Worm (Caenorhabditis elegans) whole organism, mixed stage, embryonic: ENCODE results near the gene F15E6.10.

ENCODE experiments used
- M03D4.4 ChIP-seq: sonication (generic microtip); optimal IDR thresholded peaks from 2 replicates; lab custom pipeline; 2017; ENCODE audit warnings: mild to moderate bottlenecking, missing genetic modification characterization, missing compliant biosample characterization
- bed-3 ChIP-seq: fragments of 200-800 bp; sonication (Bioruptor generic); optimal IDR thresholded peaks from 3 replicates; lab custom pipeline; 2018; ENCODE audit warnings: mild to moderate bottlenecking, missing genetic modification characterization, moderate library complexity, missing compliant biosample characterization
- blmp-1 ChIP-seq: fragments of 150-350 bp; optimal IDR thresholded peaks from 2 replicates; lab custom pipeline; 2014; ENCODE audit warnings: missing biosample characterization, missing genetic modification characterization
- ceh-39 ChIP-seq: fragments of 150-350 bp; optimal IDR thresholded peaks from 2 replicates; lab custom pipeline; 2014; ENCODE audit warnings: missing biosample characterization, missing genetic modification characterization
- ceh-43 ChIP-seq: fragments of 200-800 bp; sonication (Bioruptor generic); optimal IDR thresholded peaks from 2 replicates; lab custom pipeline; 2018; ENCODE audit warnings: mild to moderate bottlenecking, missing genetic modification characterization, moderate library complexity, missing compliant biosample characterization
- ceh-83 ChIP-seq: fragments of 200-800 bp; sonication (Bioruptor generic); optimal IDR thresholded peaks from 2 replicates; lab custom pipeline; 2018; ENCODE audit warnings: mild to moderate bottlenecking, missing genetic modification characterization, missing compliant biosample characterization
- ces-1 ChIP-seq: fragments of 150-350 bp; optimal IDR thresholded peaks from 2 replicates; lab custom pipeline; 2014; ENCODE audit warnings: missing biosample characterization, missing genetic modification reagents, missing genetic modification characterization
- cnd-1 ChIP-seq: fragments of 200-800 bp; sonication (Bioruptor generic); optimal IDR thresholded peaks from 2 replicates; lab custom pipeline; 2018; ENCODE audit warnings: mild to moderate bottlenecking, missing genetic modification characterization, missing compliant biosample characterization
- drap-1 ChIP-seq: fragments of 200-800 bp; sonication (Bioruptor generic); optimal IDR thresholded peaks from 3 replicates; lab custom pipeline; 2018; ENCODE audit warnings: mild to moderate bottlenecking, missing genetic modification characterization, missing compliant biosample characterization
- elt-3 ChIP-seq: fragments of 150-350 bp; optimal IDR thresholded peaks from 2 replicates; lab custom pipeline; 2014; ENCODE audit warnings: missing biosample characterization, missing genetic modification characterization
- flh-1 ChIP-seq: fragments of 200-800 bp; sonication (Bioruptor generic); optimal IDR thresholded peaks from 2 replicates; lab custom pipeline; 2018; ENCODE audit warnings: mild to moderate bottlenecking, missing genetic modification characterization, moderate library complexity, missing compliant biosample characterization
- ham-2 ChIP-seq: fragments of 200-800 bp; sonication (Bioruptor generic); optimal IDR thresholded peaks from 2 replicates; lab custom pipeline; 2018; ENCODE audit warnings: mild to moderate bottlenecking, missing genetic modification characterization, missing compliant biosample characterization
- lin-13 ChIP-seq: fragments of 150-350 bp; optimal IDR thresholded peaks from 2 replicates; lab custom pipeline; 2014; ENCODE audit warnings: missing biosample characterization, missing genetic modification characterization
- lin-32 ChIP-seq: fragments of 200-800 bp; sonication (Bioruptor generic); optimal IDR thresholded peaks from 2 replicates; lab custom pipeline; 2018; ENCODE audit warnings: mild to moderate bottlenecking, missing genetic modification characterization, missing compliant biosample characterization
- lsy-2 ChIP-seq: fragments of 150-350 bp; optimal IDR thresholded peaks from 2 replicates; lab custom pipeline; 2014; ENCODE audit warnings: missing biosample characterization, missing genetic modification characterization
- mab-5 ChIP-seq: fragments of 150-350 bp; optimal IDR thresholded peaks from 2 replicates; lab custom pipeline; 2014; ENCODE audit warnings: missing biosample characterization, missing genetic modification characterization
- mep-1 ChIP-seq: fragments of 150-350 bp; optimal IDR thresholded peaks from 2 replicates; lab custom pipeline; 2017; ENCODE audit warnings: missing biosample characterization, missing genetic modification reagents, missing genetic modification characterization, inconsistent platforms
- mls-2 ChIP-seq: sonication (generic microtip); optimal IDR thresholded peaks from 2 replicates; lab custom pipeline; 2016; ENCODE audit warnings: mild to moderate bottlenecking, missing genetic modification characterization, moderate library complexity, missing compliant biosample characterization
- nhr-12 ChIP-seq: fragments of 150-350 bp; optimal IDR thresholded peaks from 2 replicates; lab custom pipeline; 2014; ENCODE audit warnings: missing biosample characterization, missing genetic modification characterization
- nhr-2 ChIP-seq: fragments of 150-350 bp; optimal IDR thresholded peaks from 2 replicates; lab custom pipeline; 2014; ENCODE audit warnings: missing biosample characterization, missing genetic modification characterization
- nhr-237 ChIP-seq: fragments of 150-350 bp; optimal IDR thresholded peaks from 2 replicates; lab custom pipeline; 2014; ENCODE audit warnings: missing biosample characterization, missing genetic modification characterization
- nhr-28 ChIP-seq: fragments of 150-350 bp; optimal IDR thresholded peaks from 2 replicates; lab custom pipeline; 2014; ENCODE audit warnings: missing biosample characterization, missing genetic modification characterization
- nhr-76 ChIP-seq: sonication (generic microtip); optimal IDR thresholded peaks from 2 replicates; lab custom pipeline; 2017; ENCODE audit warnings: missing biosample characterization, missing genetic modification characterization
- pha-4 ChIP-seq: fragments of 150-350 bp; optimal IDR thresholded peaks from 2 replicates; lab custom pipeline; 2018; ENCODE audit warnings: missing biosample characterization, missing genetic modification reagents, missing genetic modification characterization
- snpc-4 ChIP-seq: fragments of 150-350 bp; optimal IDR thresholded peaks from 2 replicates; lab custom pipeline; 2014; ENCODE audit warnings: missing biosample characterization, missing genetic modification characterization
- sptf-1 ChIP-seq: sonication (generic microtip); optimal IDR thresholded peaks from 2 replicates; lab custom pipeline; 2017; ENCODE audit warnings: mild to moderate bottlenecking, missing genetic modification characterization, moderate library complexity, missing compliant biosample characterization
- unc-120 ChIP-seq: sonication (generic microtip); optimal IDR thresholded peaks from 2 replicates; lab custom pipeline; 2017; ENCODE audit warnings: missing genetic modification characterization, missing compliant biosample characterization; ENCODE audit not compliant: poor library complexity, severe bottlenecking
- unc-39 ChIP-seq: fragments of 150-350 bp; optimal IDR thresholded peaks from 2 replicates; lab custom pipeline; 2014; ENCODE audit warnings: missing biosample characterization, missing genetic modification characterization
- unc-62 ChIP-seq: fragments of 150-350 bp; optimal IDR thresholded peaks from 2 replicates; lab custom pipeline; 2014; ENCODE audit warnings: missing biosample characterization, missing genetic modification reagents, missing genetic modification characterization
- ztf-11 ChIP-seq: fragments of 150-350 bp; optimal IDR thresholded peaks from 2 replicates; lab custom pipeline; 2014; ENCODE audit warnings: missing biosample characterization, missing genetic modification characterization

The F15E6.10 gene

DNA sequence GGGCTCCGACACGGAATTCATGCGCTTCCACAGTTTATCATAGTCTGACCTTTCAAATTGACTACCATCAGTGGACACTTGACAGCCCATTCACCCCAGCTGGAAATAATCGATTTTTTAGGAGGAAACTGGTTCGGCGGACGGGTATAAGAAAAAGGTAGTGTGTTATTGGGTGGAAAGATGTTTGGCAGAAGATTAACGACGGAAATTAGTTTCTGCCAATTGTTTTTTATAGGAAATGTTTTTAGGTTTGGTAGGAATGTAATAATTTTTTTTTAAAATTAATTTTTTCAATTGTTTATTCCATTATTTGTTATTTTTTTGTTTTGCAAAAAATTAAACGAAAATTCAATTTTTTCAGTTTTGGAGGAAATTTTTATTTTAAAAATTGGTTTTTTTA, 6.3 kb downstream of the F15E6.10 start, which contains the start of gene F15E6.9:
TSS of gene F15E6.9 (minus strand) at position 101 of the 400 bp plus-strand sequence.
- TF ChIP-seq ceh-43 (GFP tag; lab: Kevin White, UChicago) (no peak), lsy-2 (tag; lab: Kevin White, UChicago) (no peak), nhr-2 (tag; lab: Kevin White, UChicago) (no peak), unc-120 (tag; lab: Kevin White, UChicago) (no peak), ham-2 (GFP tag; lab: Kevin White, UChicago) (no peak), lin-32 (GFP tag; lab: Kevin White, UChicago) (no peak), nhr-28 (no peak), unc-39 (tag; lab: Kevin White, UChicago) (no peak), ces-1 (GFP tag; lab: Kevin White, UChicago) (no peak)

DNA sequence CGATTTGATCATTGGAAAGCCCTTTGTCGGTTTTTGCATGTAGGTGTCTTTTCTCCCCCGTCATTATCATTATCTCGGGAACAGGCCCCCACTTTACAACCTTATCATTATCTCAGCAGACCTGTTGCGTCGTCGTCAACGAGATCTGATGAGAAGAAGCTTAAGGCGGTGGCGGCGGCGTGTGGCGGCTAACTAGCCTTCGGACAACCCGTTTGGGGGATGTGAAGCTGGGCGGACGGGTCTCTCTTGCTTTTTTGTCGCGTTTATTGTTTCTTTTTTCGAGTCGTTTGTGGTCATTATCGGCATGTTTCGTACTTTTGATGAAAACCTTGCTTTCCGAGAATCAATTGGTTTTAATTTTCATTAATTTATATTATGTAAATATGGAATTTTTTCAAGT, 7.3 kb downstream of the F15E6.10 start:
- TF ChIP-seq ztf-11 (no peak), ceh-83 (GFP tag; lab: Kevin White, UChicago) (no peak), flh-1 (GFP tag; lab: Kevin White, UChicago) (no peak), ceh-39 (no peak), elt-3 (tag; lab: Kevin White, UChicago) (no peak), mep-1 (tag; lab: Kevin White, UChicago) (no peak), unc-62 (no peak), mab-5 (tag; lab: Kevin White, UChicago) (no peak), M03D4.4 (tag; lab: Kevin White, UChicago) (no peak), pha-4 (tag; lab: Kevin White, UChicago) (no peak)
- TF ChIP-seq, all 35 proteins: peak for 0

DNA sequence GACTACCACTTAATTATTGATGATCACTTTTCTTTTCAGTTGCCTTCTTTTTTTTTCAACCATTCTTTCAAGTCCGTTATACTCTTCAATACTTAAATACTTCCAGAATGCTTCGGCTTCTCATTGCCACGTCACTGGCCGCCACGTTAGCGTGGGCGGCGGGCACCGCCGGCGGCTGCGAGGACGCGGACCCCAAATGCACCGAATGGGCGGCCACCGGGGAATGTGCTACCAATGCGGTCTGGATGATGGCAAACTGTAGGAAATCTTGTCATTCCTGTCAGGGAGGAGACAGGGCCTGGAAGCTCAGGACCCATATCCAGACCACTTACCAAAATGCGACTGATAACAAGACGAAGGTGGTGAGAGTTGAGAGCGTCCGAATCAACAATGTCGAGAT, 8.5 kb downstream of the F15E6.10 start, which contains the start of gene lgc-22:
TSS of gene lgc-22 (plus strand) at position 105 of the 400 bp plus-strand sequence.
- TF ChIP-seq nhr-2 (tag; lab: Kevin White, UChicago) (no peak), mep-1 (tag; lab: Kevin White, UChicago) (no peak), snpc-4 (tag; lab: Kevin White, UChicago) (no peak), sptf-1 (tag; lab: Kevin White, UChicago) (no peak), unc-120 (tag; lab: Kevin White, UChicago) (no peak), drap-1 (GFP tag; lab: Kevin White, UChicago) (no peak), unc-39 (tag; lab: Kevin White, UChicago) (no peak), bed-3 (GFP tag; lab: Kevin White, UChicago) (no peak), unc-62 (no peak), cnd-1 (tag; lab: Kevin White, UChicago) (no peak)

DNA sequence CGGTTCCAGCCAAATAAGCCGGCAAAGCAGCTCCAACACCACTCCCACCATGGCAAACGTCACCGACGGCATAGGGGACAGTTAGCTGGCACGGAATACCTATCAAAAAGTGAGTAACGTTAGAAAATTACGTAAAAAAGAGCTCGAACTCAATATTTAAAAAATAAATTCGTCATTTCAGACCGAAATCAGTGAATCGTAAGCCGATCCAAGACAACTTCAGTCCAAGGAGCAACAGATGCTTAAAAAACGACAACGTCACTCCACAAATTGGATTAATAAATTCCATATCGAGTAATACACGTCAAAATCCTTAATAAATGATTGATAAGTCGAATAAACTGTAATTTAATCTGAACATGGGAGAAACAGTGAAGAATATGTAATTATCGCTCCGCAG, 13.6 kb downstream of the F15E6.10 start:
- TF ChIP-seq blmp-1 (tag; lab: Kevin White, UChicago) (no peak), pha-4 (tag; lab: Kevin White, UChicago) (no peak), sptf-1 (tag; lab: Kevin White, UChicago) (no peak), ham-2 (GFP tag; lab: Kevin White, UChicago) (no peak), nhr-237 (no peak), snpc-4 (tag; lab: Kevin White, UChicago) (no peak), nhr-12 (tag; lab: Kevin White, UChicago) (no peak), elt-3 (tag; lab: Kevin White, UChicago) (no peak), mls-2 (tag; lab: Kevin White, UChicago) (no peak), lin-32 (GFP tag; lab: Kevin White, UChicago) (no peak), bed-3 (GFP tag; lab: Kevin White, UChicago) (no peak), ces-1 (GFP tag; lab: Kevin White, UChicago) (no peak), ceh-39 (no peak), unc-39 (tag; lab: Kevin White, UChicago) (no peak), unc-62 (no peak), ceh-43 (GFP tag; lab: Kevin White, UChicago) (no peak), nhr-76 (tag; lab: Kevin White, UChicago) (no peak), nhr-2 (tag; lab: Kevin White, UChicago) (no peak), drap-1 (GFP tag; lab: Kevin White, UChicago) (no peak), ceh-83 (GFP tag; lab: Kevin White, UChicago) (no peak)

DNA sequence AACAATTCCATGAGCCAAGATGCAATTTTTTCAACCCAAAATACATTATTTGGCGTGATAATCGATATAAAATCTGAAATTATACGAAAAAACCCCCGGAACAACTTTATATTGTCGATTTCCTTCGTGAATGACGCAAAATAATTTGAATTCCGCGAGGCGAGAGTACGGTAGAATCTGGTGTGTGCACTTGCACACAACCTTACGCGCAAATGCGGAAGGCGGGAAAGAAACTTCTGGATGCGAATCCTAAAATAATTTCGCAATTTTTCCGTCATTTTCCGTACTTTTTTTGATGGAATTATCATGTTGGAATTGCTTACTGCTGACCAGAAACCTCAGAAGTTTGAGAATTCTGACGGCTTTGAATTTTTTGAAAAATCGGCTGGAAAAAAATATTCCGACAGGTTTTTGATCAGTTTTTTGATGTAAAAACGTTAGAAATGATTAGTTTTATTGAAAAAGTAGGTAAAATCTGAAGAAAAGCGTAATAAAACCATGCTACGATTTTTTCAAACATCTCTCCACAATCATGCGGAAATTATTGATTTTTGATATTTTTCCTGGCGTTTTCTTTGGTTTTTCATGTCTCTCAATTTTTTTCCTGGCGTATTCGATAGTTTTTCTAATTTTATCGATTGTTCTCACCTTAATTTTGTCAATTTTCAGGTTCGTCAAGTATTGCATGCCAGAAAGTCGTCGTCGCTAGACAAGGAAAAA, 14.7 kb downstream of the F15E6.10 start, which contains the start of gene set-9:
TSS of gene set-9 (plus strand) at position 670 of the 720 bp plus-strand sequence.
- TF ChIP-seq lsy-2 (tag; lab: Kevin White, UChicago) (peak; percentile 13), sptf-1 (tag; lab: Kevin White, UChicago) (no peak), lin-13 (tag; lab: Kevin White, UChicago) (no peak)
